Fruit fly (Drosophila melanogaster): Measurements from ENCODE around the gene Tsp26A.

DNA sequence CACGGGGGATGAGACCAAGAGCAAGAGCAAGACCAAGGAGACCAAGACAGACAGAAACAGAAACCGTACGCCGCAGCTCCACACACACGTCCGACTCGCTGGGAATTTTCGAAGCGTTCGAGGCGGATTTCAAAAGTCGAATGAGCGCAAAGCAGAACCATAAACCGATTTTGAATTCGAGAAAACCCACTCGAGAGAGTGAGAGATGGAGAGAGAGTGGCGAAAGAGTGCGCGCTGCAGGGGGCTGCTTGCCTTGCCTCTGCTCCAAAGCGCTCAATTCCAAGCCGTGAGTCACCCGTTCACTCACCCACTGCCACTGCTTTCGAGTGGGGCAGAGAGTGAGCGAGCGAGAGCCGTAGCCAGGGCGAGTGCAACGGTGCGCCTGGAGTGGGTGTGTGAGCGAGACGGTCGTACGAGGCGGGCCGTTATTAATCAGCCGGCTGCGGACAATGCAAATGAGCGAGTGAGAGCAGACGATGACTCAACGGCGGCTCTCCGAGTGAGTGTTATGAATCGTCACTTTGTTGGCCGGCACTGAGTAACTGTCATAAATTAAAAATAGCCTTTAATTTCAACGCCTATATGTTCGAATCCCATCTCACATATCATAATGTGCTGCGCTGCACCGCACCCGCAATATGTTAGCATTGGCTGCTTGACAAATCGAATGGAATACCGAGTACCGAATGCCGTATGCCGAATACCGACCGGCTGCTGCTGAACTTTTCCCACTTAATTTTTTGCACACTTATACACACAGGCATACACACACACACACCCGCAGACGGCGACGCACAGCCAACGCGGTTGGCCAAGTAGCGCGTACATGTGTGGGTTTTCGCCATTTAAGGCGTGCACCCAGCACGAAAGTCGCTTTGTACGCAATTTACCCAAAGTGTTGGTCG, 19.8 kb upstream of the Tsp26A start:
- TF ChIP-seq psq (optimal IDR thresholded peaks at IDR 0.05) (no peak), Myc (optimal IDR thresholded peaks at IDR 0.05) (no peak)

Data from Kc167 (cell line).